Worm (Caenorhabditis elegans) whole organism, L4/young adult: ENCODE data around the gene cyn-8.

Experiments used
- dao-5 ChIP-seq: sonication (generic microtip); optimal IDR thresholded peaks from 2 replicates; lab custom pipeline; 2016; ENCODE audit warnings: missing genotype, missing genetic modification characterization, moderate library complexity, missing compliant biosample characterization
- him-1 ChIP-seq: sonication (generic microtip); optimal IDR thresholded peaks from 2 replicates; lab custom pipeline; 2016; ENCODE audit warnings: missing genotype, missing genetic modification reagents, missing genetic modification characterization, missing compliant biosample characterization

ce11 chrX:8925443-8925842 is 14.3 kb downstream of the cyn-8 start:
- no peak for TF ChIP-seq him-1 (tag; lab: Kevin White, UChicago)
- TF ChIP-seq dao-5 (tag; lab: Kevin White, UChicago) = no peak
